Fruit fly (Drosophila melanogaster) whole organism, embryonic: ENCODE results near the gene Uba2.
A peak's percentile ranks its signal among the peaks of the same experiment; 100 is the strongest.

Experiments used
- Asciz ChIP-seq: fragments of 200-800 bp; sonication (Bioruptor generic); optimal IDR thresholded peaks from 2 replicates; lab custom pipeline; 2017; ENCODE audit warnings: missing biosample characterization, mild to moderate bottlenecking, missing genetic modification characterization, missing genetic modification reagents
- CG1024 ChIP-seq: fragments of 200-800 bp; sonication (Bioruptor generic); IDR thresholded peaks from 2 replicates; pipeline ENCODE4 v1.3.6; 2022; ENCODE audit warnings: missing biosample characterization, missing genetic modification characterization
- CG11504 ChIP-seq: fragments of 200-800 bp; sonication (Bioruptor generic); optimal IDR thresholded peaks from 3 replicates; lab custom pipeline; 2019; ENCODE audit warnings: missing biosample characterization, mild to moderate bottlenecking, missing genetic modification characterization, moderate library complexity
- CG11723 ChIP-seq: fragments of 200-800 bp; sonication (Bioruptor generic); optimal IDR thresholded peaks from 2 replicates; lab custom pipeline; 2017; ENCODE audit warnings: missing biosample characterization, mild to moderate bottlenecking, missing genetic modification characterization
- CG1233 ChIP-seq: fragments of 200-800 bp; sonication (Bioruptor generic); optimal IDR thresholded peaks from 4 replicates; lab custom pipeline; 2018; ENCODE audit warnings: missing biosample characterization, mild to moderate bottlenecking, missing genetic modification characterization
- CG13424 ChIP-seq: fragments of 200-800 bp; sonication (Bioruptor generic); optimal IDR thresholded peaks from 2 replicates; lab custom pipeline; 2019; ENCODE audit warnings: missing biosample characterization, mild to moderate bottlenecking, missing genetic modification characterization, moderate library complexity
- CG16863 ChIP-seq: fragments of 200-800 bp; sonication (Bioruptor generic); optimal IDR thresholded peaks from 3 replicates; lab custom pipeline; 2016; ENCODE audit warnings: missing biosample characterization, missing genetic modification characterization
- CG18262 ChIP-seq: fragments of 200-800 bp; optimal IDR thresholded peaks from 3 replicates; lab custom pipeline; 2019; ENCODE audit warnings: missing biosample characterization, mild to moderate bottlenecking, missing genetic modification characterization, moderate library complexity
- CG18476 ChIP-seq: fragments of 200-800 bp; sonication (Bioruptor generic); optimal IDR thresholded peaks from 2 replicates; lab custom pipeline; 2016; ENCODE audit warnings: missing biosample characterization, mild to moderate bottlenecking, missing genetic modification characterization
- CG32767 ChIP-seq: fragments of 200-800 bp; sonication (Bioruptor generic); IDR thresholded peaks from 2 replicates; pipeline ENCODE4 v1.3.6; 2022; ENCODE audit warnings: missing biosample characterization, missing genetic modification characterization
- CG3407 ChIP-seq: fragments of 200-800 bp; sonication (Bioruptor generic); optimal IDR thresholded peaks from 2 replicates; lab custom pipeline; 2018; ENCODE audit warnings: missing biosample characterization, mild to moderate bottlenecking, missing genetic modification characterization
- CG34376 ChIP-seq: fragments of 200-800 bp; sonication (Bioruptor generic); optimal IDR thresholded peaks from 2 replicates; lab custom pipeline; 2018; ENCODE audit warnings: missing biosample characterization, mild to moderate bottlenecking, missing genetic modification characterization
- CG3847 ChIP-seq: fragments of 200-800 bp; sonication (Bioruptor generic); IDR thresholded peaks from 2 replicates; pipeline ENCODE4 v1.3.6; 2022; ENCODE audit warnings: missing biosample characterization, missing genetic modification characterization
- CG4282 ChIP-seq: fragments of 200-800 bp; sonication (Bioruptor generic); optimal IDR thresholded peaks from 2 replicates; lab custom pipeline; 2016; ENCODE audit warnings: missing biosample characterization, missing genetic modification characterization
- CG4854 ChIP-seq: fragments of 200-800 bp; sonication (Bioruptor generic); optimal IDR thresholded peaks from 2 replicates; lab custom pipeline; 2016; ENCODE audit warnings: missing biosample characterization, missing genetic modification characterization, inconsistent platforms
- CG6254 ChIP-seq: fragments of 200-800 bp; sonication (Bioruptor generic); optimal IDR thresholded peaks from 3 replicates; lab custom pipeline; 2017; ENCODE audit warnings: mild to moderate bottlenecking, missing biosample characterization, missing genetic modification reagents, missing genetic modification characterization
- CG6654 ChIP-seq: fragments of 200-800 bp; sonication (Bioruptor generic); optimal IDR thresholded peaks from 2 replicates; lab custom pipeline; 2017; ENCODE audit warnings: missing biosample characterization, mild to moderate bottlenecking, missing genetic modification characterization
- CG6689 ChIP-seq: fragments of 200-800 bp; sonication (Bioruptor generic); IDR thresholded peaks from 2 replicates; pipeline ENCODE4 v1.3.6; 2022; ENCODE audit warnings: missing biosample characterization, missing genetic modification characterization
- CG7928 ChIP-seq: fragments of 200-800 bp; sonication (Bioruptor generic); optimal IDR thresholded peaks from 2 replicates; lab custom pipeline; 2017; ENCODE audit warnings: missing biosample characterization, mild to moderate bottlenecking, missing genetic modification characterization
- CG8089 ChIP-seq: fragments of 200-800 bp; sonication (Bioruptor generic); optimal IDR thresholded peaks from 3 replicates; lab custom pipeline; 2016; ENCODE audit warnings: missing biosample characterization, missing genetic modification characterization
- CG8281 ChIP-seq: fragments of 200-800 bp; sonication (Bioruptor generic); optimal IDR thresholded peaks from 2 replicates; lab custom pipeline; 2018; ENCODE audit warnings: missing biosample characterization, mild to moderate bottlenecking, missing genetic modification characterization, moderate library complexity
- CG8944 ChIP-seq: fragments of 200-800 bp; sonication (Bioruptor generic); optimal IDR thresholded peaks from 3 replicates; lab custom pipeline; 2016; ENCODE audit warnings: missing biosample characterization, missing genetic modification characterization
- CG9932 ChIP-seq: fragments of 200-800 bp; sonication (Bioruptor generic); IDR thresholded peaks from 2 replicates; pipeline ENCODE4 v1.3.6; 2022; ENCODE audit warnings: missing biosample characterization, missing genetic modification characterization
- CHES-1-like ChIP-seq: fragments of 200-800 bp; sonication (Bioruptor generic); optimal IDR thresholded peaks from 2 replicates; lab custom pipeline; 2016; ENCODE audit warnings: missing biosample characterization, missing genetic modification characterization
- CrebB ChIP-seq: fragments of 200-800 bp; sonication (Bioruptor generic); optimal IDR thresholded peaks from 3 replicates; lab custom pipeline; 2018; ENCODE audit warnings: missing biosample characterization, mild to moderate bottlenecking, missing genetic modification characterization
- Dip3 ChIP-seq: fragments of 200-800 bp; sonication (Bioruptor generic); optimal IDR thresholded peaks from 3 replicates; lab custom pipeline; 2016; ENCODE audit warnings: missing biosample characterization, missing genetic modification characterization
- Dp ChIP-seq: fragments of 200-800 bp; sonication (Bioruptor generic); optimal IDR thresholded peaks from 2 replicates; lab custom pipeline; 2018; ENCODE audit warnings: missing biosample characterization, mild to moderate bottlenecking, missing genetic modification characterization, moderate library complexity
- Eip74EF ChIP-seq, 2 experiments: fragments of 200-800 bp in 1 of 2; fragments of >200 bp in 1 of 2; sonication (Bioruptor generic) in 1 of 2; optimal IDR thresholded peaks; 2 replicates each; lab custom pipeline; 2017 to 2019; ENCODE audit warnings: missing biosample characterization in 2 of 2, missing genetic modification characterization in 2 of 2, mild to moderate bottlenecking in 1 of 2, moderate library complexity in 1 of 2
- Hey ChIP-seq: fragments of 200-800 bp; sonication (Bioruptor generic); optimal IDR thresholded peaks from 3 replicates; lab custom pipeline; 2018; ENCODE audit warnings: missing biosample characterization, mild to moderate bottlenecking, missing genetic modification characterization
- Neu2 ChIP-seq: fragments of 200-800 bp; sonication (Bioruptor generic); optimal IDR thresholded peaks from 3 replicates; lab custom pipeline; 2016; ENCODE audit warnings: missing biosample characterization, missing genetic modification characterization, borderline replicate concordance
- Oli ChIP-seq: fragments of 200-800 bp; sonication (Bioruptor generic); optimal IDR thresholded peaks from 2 replicates; lab custom pipeline; 2018; ENCODE audit warnings: missing biosample characterization, mild to moderate bottlenecking, missing genetic modification characterization, moderate library complexity
- Ptx1 ChIP-seq: fragments of 200-800 bp; sonication (Bioruptor generic); IDR thresholded peaks from 2 replicates; pipeline ENCODE4 v1.3.6; 2022; ENCODE audit warnings: missing biosample characterization, missing genetic modification characterization
- ap ChIP-seq: fragments of 200-800 bp; sonication (Bioruptor generic); IDR thresholded peaks from 2 replicates; pipeline ENCODE4 v1.3.6; 2022; ENCODE audit warnings: missing biosample characterization, missing genetic modification characterization
- az2 ChIP-seq: fragments of 200-800 bp; sonication (Bioruptor generic); optimal IDR thresholded peaks from 3 replicates; lab custom pipeline; 2016; ENCODE audit warnings: missing biosample characterization, missing genetic modification characterization
- dan ChIP-seq: fragments of 200-800 bp; sonication (Bioruptor generic); IDR thresholded peaks from 2 replicates; pipeline ENCODE4 v1.3.6; 2022; ENCODE audit warnings: missing biosample characterization, missing genetic modification characterization
- dmrt11E ChIP-seq: fragments of 200-800 bp; sonication (Bioruptor generic); optimal IDR thresholded peaks from 3 replicates; lab custom pipeline; 2018; ENCODE audit warnings: missing biosample characterization, mild to moderate bottlenecking, missing genetic modification characterization, moderate library complexity
- dmrt99B ChIP-seq: fragments of 200-800 bp; sonication (Bioruptor generic); optimal IDR thresholded peaks from 2 replicates; lab custom pipeline; 2018; ENCODE audit warnings: missing biosample characterization, mild to moderate bottlenecking, missing genetic modification characterization, moderate library complexity
- fru ChIP-seq: fragments of >200 bp; optimal IDR thresholded peaks from 2 replicates; lab custom pipeline; 2017
- jigr1 ChIP-seq: fragments of 200-800 bp; sonication (Bioruptor generic); IDR thresholded peaks from 3 replicates; pipeline ENCODE4 v1.3.6; 2022; ENCODE audit warnings: missing biosample characterization, missing genetic modification characterization
- kay ChIP-seq: fragments of 200-800 bp; sonication (Bioruptor generic); optimal IDR thresholded peaks from 2 replicates; lab custom pipeline; 2016; ENCODE audit warnings: missing biosample characterization, missing genetic modification characterization
- lov ChIP-seq, 2 experiments: fragments of 200-800 bp in 1 of 2; fragments of >200 bp in 1 of 2; sonication (Bioruptor generic) in 1 of 2; IDR thresholded peaks in 1 of 2; optimal IDR thresholded peaks in 1 of 2; 2 replicates in 1 of 2; 3 replicates in 1 of 2; pipeline versions ENCODE4 v1.3.6 to Lab custom; 2017 to 2022; ENCODE audit warnings: missing biosample characterization in 1 of 2, missing genetic modification characterization in 1 of 2
- onecut ChIP-seq: fragments of 200-800 bp; sonication (Bioruptor generic); IDR thresholded peaks from 2 replicates; pipeline ENCODE4 v1.3.6; 2022; ENCODE audit warnings: missing biosample characterization, missing genetic modification characterization
- pb ChIP-seq: fragments of 200-800 bp; sonication (Bioruptor generic); optimal IDR thresholded peaks from 3 replicates; lab custom pipeline; 2016; ENCODE audit warnings: missing biosample characterization, missing genetic modification characterization
- ro ChIP-seq: fragments of 200-800 bp; sonication (Bioruptor generic); IDR thresholded peaks from 2 replicates; pipeline ENCODE4 v1.3.6; 2022; ENCODE audit warnings: missing biosample characterization, missing genetic modification characterization
- sens ChIP-seq: fragments of 200-800 bp; sonication (Bioruptor generic); peaks from one replicate; lab custom pipeline; 2016; ENCODE audit warnings: missing biosample characterization, missing genetic modification characterization
- sima ChIP-seq: fragments of 200-800 bp; sonication (Bioruptor generic); optimal IDR thresholded peaks from 2 replicates; lab custom pipeline; 2016; ENCODE audit warnings: missing biosample characterization, missing genetic modification characterization
- slbo ChIP-seq: fragments of 200-800 bp; sonication (Bioruptor generic); IDR thresholded peaks from 2 replicates; pipeline ENCODE4 v1.3.6; 2022; ENCODE audit warnings: missing biosample characterization, missing genetic modification characterization
- trh ChIP-seq: fragments of 200-800 bp; sonication (Bioruptor generic); optimal IDR thresholded peaks from 2 replicates; lab custom pipeline; 2016; ENCODE audit warnings: missing biosample characterization, missing genetic modification characterization
- wek ChIP-seq: fragments of 200-800 bp; sonication (Bioruptor generic); optimal IDR thresholded peaks from 3 replicates; lab custom pipeline; 2018; ENCODE audit warnings: missing biosample characterization, mild to moderate bottlenecking, missing genetic modification characterization, moderate library complexity

The Uba2 gene

dm6 chr3L:8153206-8153996 lies 25.8 kb upstream of the Uba2 start (continued):
- TF ChIP-seq CG8944 (GFP tag; lab: Kevin White, UChicago) (peak; percentile 42), CG1024 (GFP tag; lab: Robert Waterston, UW) (peak; percentile 51; the same call in 1 of the 2 replicates), Eip74EF (GFP tag; optimal IDR thresholded peaks at IDR 0.05; lab: Kevin White, UChicago) (peak in 1 of 2 experiments; percentile 40), CG6689 (GFP tag; lab: Robert Waterston, UW) (peak; percentile 51), CG8089 (GFP tag; lab: Kevin White, UChicago) (peak; percentile 22), Ptx1 (GFP tag; lab: Robert Waterston, UW) (peak; percentile 68), fru (lab: Kevin White, UChicago) (no peak), CrebB (tag; lab: Kevin White, UChicago) (no peak), ro (GFP tag; lab: Robert Waterston, UW) (no peak), jigr1 (GFP tag; lab: Robert Waterston, UW) (no peak), trh (GFP tag; lab: Kevin White, UChicago) (no peak), CG16863 (peak; percentile 37), CG3847 (GFP tag; lab: Robert Waterston, UW) (0 out of 2 replicates have a peak, but pooled peaks have one; percentile 32), CG18262 (peak; percentile 41), CG3407 (GFP tag; lab: Kevin White, UChicago) (no peak), CG13424 (tag; lab: Kevin White, UChicago) (peak; percentile 65), CG4854 (peak; percentile 3), Asciz (GFP tag; lab: Kevin White, UChicago) (peak; percentile 65), CG9932 (GFP tag; lab: Robert Waterston, UW) (peak; percentile 30; the same call in 1 of the 2 replicates), lov (optimal IDR thresholded peaks at IDR 0.05; lab: Kevin White, UChicago) (no peak), lov (GFP tag; IDR thresholded peaks at IDR 0.05; lab: Robert Waterston, UW) (peak; percentile 73; the same call in 1 of the 3 replicates), Dip3 (GFP tag; lab: Kevin White, UChicago) (no peak), CG32767 (GFP tag; lab: Robert Waterston, UW) (peak; percentile 55; the same call in 1 of the 2 replicates), ap (GFP tag; lab: Robert Waterston, UW) (peak; percentile 49; the same call in 1 of the 2 replicates), Hey (no peak), wek (GFP tag; lab: Kevin White, UChicago) (no peak), sens (GFP tag; lab: Kevin White, UChicago) (peak; percentile 92), CG34376 (no peak), CG1233 (GFP tag; lab: Kevin White, UChicago) (no peak), CG4282 (GFP tag; lab: Kevin White, UChicago) (no peak), CG7928 (GFP tag; lab: Kevin White, UChicago) (no peak), onecut (GFP tag; lab: Robert Waterston, UW) (peak; percentile 44; the same call in 1 of the 2 replicates), pb (no peak), CG11723 (peak; percentile 47), Oli (peak; percentile 76), az2 (GFP tag; lab: Kevin White, UChicago) (peak; percentile 51), dmrt11E (tag; lab: Kevin White, UChicago) (no peak), Neu2 (no peak), slbo (peak; percentile 51), CG11504 (tag; lab: Kevin White, UChicago) (peak; percentile 80), dmrt99B (tag; lab: Kevin White, UChicago) (peak; percentile 80), sima (GFP tag; lab: Kevin White, UChicago) (no peak), dan (GFP tag; lab: Robert Waterston, UW) (no peak), Dp (no peak), CG6654 (GFP tag; lab: Kevin White, UChicago) (peak; percentile 2), CG18476 (GFP tag; lab: Kevin White, UChicago) (peak; percentile 23), CHES-1-like (no peak), CG6254 (GFP tag; lab: Kevin White, UChicago) (peak; percentile 16), CG8281 (tag; lab: Kevin White, UChicago) (peak; percentile 3), kay (GFP tag; lab: Kevin White, UChicago) (no peak)
